Fruit fly (Drosophila melanogaster) whole organism, embryonic: ENCODE data around the gene CG15764.

ENCODE experiments used
- Atf-2 ChIP-seq: fragments of 200-800 bp; sonication (Bioruptor generic); optimal IDR thresholded peaks from 2 replicates; lab custom pipeline; 2016; ENCODE audit warnings: missing biosample characterization, missing genetic modification characterization
- CG10565 ChIP-seq: fragments of 200-800 bp; sonication (Bioruptor generic); optimal IDR thresholded peaks from 3 replicates; lab custom pipeline; 2016; ENCODE audit warnings: missing biosample characterization, mild to moderate bottlenecking, missing genetic modification characterization
- CG10959 ChIP-seq: fragments of 200-800 bp; sonication (Bioruptor generic); IDR thresholded peaks from 2 replicates; pipeline ENCODE4 v1.3.6; 2022; ENCODE audit warnings: missing biosample characterization, missing genetic modification characterization
- CG11456 ChIP-seq: fragments of 200-800 bp; sonication (Bioruptor generic); IDR thresholded peaks from 3 replicates; pipeline ENCODE4 v1.3.6; 2022; ENCODE audit warnings: missing biosample characterization, missing genetic modification characterization
- CG11560 ChIP-seq: fragments of 200-800 bp; sonication (Bioruptor generic); IDR thresholded peaks from 3 replicates; pipeline ENCODE4 v1.3.6; 2022; ENCODE audit warnings: missing biosample characterization, missing genetic modification characterization
- CG17361 ChIP-seq: fragments of 200-800 bp; sonication (Bioruptor generic); IDR thresholded peaks from 3 replicates; pipeline ENCODE4 v1.3.6; 2022; ENCODE audit warnings: missing biosample characterization, missing genetic modification characterization
- CG1792 ChIP-seq: fragments of 200-800 bp; sonication (Bioruptor generic); optimal IDR thresholded peaks from 2 replicates; lab custom pipeline; 2016; ENCODE audit warnings: missing biosample characterization, missing genetic modification characterization
- CG2199 ChIP-seq: fragments of 200-800 bp; sonication (Bioruptor generic); IDR thresholded peaks from 3 replicates; pipeline ENCODE4 v1.3.6; 2022; ENCODE audit warnings: missing biosample characterization, missing genetic modification characterization
- CG30403 ChIP-seq: fragments of 200-800 bp; sonication (Bioruptor generic); optimal IDR thresholded peaks from 3 replicates; lab custom pipeline; 2016; ENCODE audit warnings: missing biosample characterization, missing genetic modification characterization
- CG3407 ChIP-seq: fragments of 200-800 bp; sonication (Bioruptor generic); optimal IDR thresholded peaks from 2 replicates; lab custom pipeline; 2018; ENCODE audit warnings: missing biosample characterization, mild to moderate bottlenecking, missing genetic modification characterization
- CG34224 ChIP-seq: fragments of 200-800 bp; sonication (Bioruptor generic); IDR thresholded peaks from 3 replicates; pipeline ENCODE4 v1.3.6; 2022; ENCODE audit warnings: missing biosample characterization, missing genetic modification characterization; ENCODE audit not compliant: partially characterized antibody
- CG34376 ChIP-seq: fragments of 200-800 bp; sonication (Bioruptor generic); optimal IDR thresholded peaks from 2 replicates; lab custom pipeline; 2018; ENCODE audit warnings: missing biosample characterization, mild to moderate bottlenecking, missing genetic modification characterization
- CG5245 ChIP-seq: fragments of 200-800 bp; sonication (Bioruptor generic); optimal IDR thresholded peaks from 3 replicates; lab custom pipeline; 2016; ENCODE audit warnings: missing biosample characterization, missing genetic modification characterization
- CG6272 ChIP-seq: fragments of 200-800 bp; sonication (Bioruptor generic); IDR thresholded peaks from 2 replicates; pipeline ENCODE4 v1.3.6; 2022; ENCODE audit warnings: missing biosample characterization, missing genetic modification characterization
- CG6689 ChIP-seq: fragments of 200-800 bp; sonication (Bioruptor generic); IDR thresholded peaks from 2 replicates; pipeline ENCODE4 v1.3.6; 2022; ENCODE audit warnings: missing biosample characterization, missing genetic modification characterization
- CG7372 ChIP-seq: fragments of 200-800 bp; sonication (Bioruptor generic); IDR thresholded peaks from 2 replicates; pipeline ENCODE4 v1.3.6; 2022; ENCODE audit warnings: missing biosample characterization, missing genetic modification characterization
- CG7928 ChIP-seq: fragments of 200-800 bp; sonication (Bioruptor generic); optimal IDR thresholded peaks from 2 replicates; lab custom pipeline; 2017; ENCODE audit warnings: missing biosample characterization, mild to moderate bottlenecking, missing genetic modification characterization
- Camta ChIP-seq: fragments of 200-800 bp; sonication (Bioruptor generic); optimal IDR thresholded peaks from 2 replicates; lab custom pipeline; 2016; ENCODE audit warnings: missing biosample characterization, missing genetic modification characterization
- Dip3 ChIP-seq: fragments of 200-800 bp; sonication (Bioruptor generic); optimal IDR thresholded peaks from 3 replicates; lab custom pipeline; 2016; ENCODE audit warnings: missing biosample characterization, missing genetic modification characterization
- Doc3 ChIP-seq: fragments of 200-800 bp; sonication (Bioruptor generic); IDR thresholded peaks from 3 replicates; pipeline ENCODE4 v1.3.6; 2022; ENCODE audit warnings: missing biosample characterization, missing genetic modification characterization; ENCODE audit not compliant: partially characterized antibody
- Dref ChIP-seq: fragments of 200-800 bp; sonication (Bioruptor generic); IDR thresholded peaks from 2 replicates; pipeline ENCODE4 v1.3.6; 2022; ENCODE audit warnings: missing biosample characterization, missing genetic modification characterization
- Elba2 ChIP-seq: fragments of 200-800 bp; sonication (Bioruptor generic); optimal IDR thresholded peaks from 3 replicates; lab custom pipeline; 2016; ENCODE audit warnings: missing biosample characterization, missing genetic modification characterization
- Hr78 ChIP-seq, 2 experiments: fragments of 200-800 bp in 1 of 2; fragments of >200 bp in 1 of 2; sonication (Bioruptor generic) in 1 of 2; optimal IDR thresholded peaks; 2 replicates each; lab custom pipeline; 2017 to 2019; ENCODE audit warnings: missing biosample characterization in 2 of 2, missing genetic modification characterization in 2 of 2, mild to moderate bottlenecking in 1 of 2, moderate library complexity in 1 of 2
- Max ChIP-seq: fragments of 200-800 bp; sonication (Bioruptor generic); optimal IDR thresholded peaks from 2 replicates; lab custom pipeline; 2016; ENCODE audit warnings: missing biosample characterization, mild to moderate bottlenecking, missing genetic modification characterization
- Mes4 ChIP-seq: fragments of 200-800 bp; sonication (Bioruptor generic); optimal IDR thresholded peaks from 2 replicates; lab custom pipeline; 2016; ENCODE audit warnings: missing biosample characterization, missing genetic modification characterization
- Poxn ChIP-seq: fragments of 200-800 bp; sonication (Bioruptor generic); IDR thresholded peaks from 2 replicates; pipeline ENCODE4 v1.3.6; 2022; ENCODE audit warnings: missing biosample characterization, missing genetic modification characterization
- Sox102F ChIP-seq: fragments of 200-800 bp; sonication (Bioruptor generic); optimal IDR thresholded peaks from 2 replicates; lab custom pipeline; 2018; ENCODE audit warnings: missing biosample characterization, mild to moderate bottlenecking, missing genetic modification characterization, moderate library complexity
- Xrp1 ChIP-seq: fragments of 200-800 bp; sonication (Bioruptor generic); IDR thresholded peaks from 2 replicates; pipeline ENCODE4 v1.3.6; 2022; ENCODE audit warnings: missing biosample characterization, missing genetic modification characterization
- caup ChIP-seq: fragments of 200-800 bp; sonication (Bioruptor generic); optimal IDR thresholded peaks from 3 replicates; lab custom pipeline; 2017; ENCODE audit warnings: missing biosample characterization, mild to moderate bottlenecking, missing genetic modification characterization, moderate library complexity; ENCODE audit not compliant: severe bottlenecking
- cg ChIP-seq: fragments of 200-800 bp; sonication (Bioruptor generic); optimal IDR thresholded peaks from 3 replicates; lab custom pipeline; 2019; ENCODE audit warnings: missing biosample characterization, mild to moderate bottlenecking, missing genetic modification characterization, moderate library complexity
- crp ChIP-seq, 2 experiments: fragments of 200-800 bp; sonication (Bioruptor generic); optimal IDR thresholded peaks; 2 replicates in 1 of 2; 3 replicates in 1 of 2; lab custom pipeline; 2017; ENCODE audit warnings: missing biosample characterization in 2 of 2, missing genetic modification characterization in 2 of 2, mild to moderate bottlenecking in 1 of 2, moderate library complexity in 1 of 2
- emc ChIP-seq: fragments of 200-800 bp; sonication (Bioruptor generic); optimal IDR thresholded peaks from 2 replicates; lab custom pipeline; 2016; ENCODE audit warnings: missing biosample characterization, missing genetic modification characterization
- gem ChIP-seq: fragments of 200-800 bp; sonication (Bioruptor generic); optimal IDR thresholded peaks from 2 replicates; lab custom pipeline; 2019; ENCODE audit warnings: missing biosample characterization, mild to moderate bottlenecking, missing genetic modification characterization, moderate library complexity
- gsb ChIP-seq: fragments of 200-800 bp; sonication (Bioruptor generic); IDR thresholded peaks from 2 replicates; pipeline ENCODE4 v1.3.6; 2022; ENCODE audit warnings: missing biosample characterization, missing genetic modification characterization
- hb ChIP-seq: fragments of 200-800 bp; sonication (Bioruptor generic); IDR thresholded peaks from 3 replicates; pipeline ENCODE4 v1.3.6; 2022; ENCODE audit warnings: missing biosample characterization, missing genetic modification characterization; ENCODE audit not compliant: partially characterized antibody
- ind ChIP-seq: fragments of 200-800 bp; sonication (Bioruptor generic); optimal IDR thresholded peaks from 3 replicates; lab custom pipeline; 2016; ENCODE audit warnings: missing biosample characterization, missing genetic modification characterization
- nerfin-1 ChIP-seq: fragments of 200-800 bp; sonication (Bioruptor generic); optimal IDR thresholded peaks from 3 replicates; lab custom pipeline; 2019; ENCODE audit warnings: missing biosample characterization, mild to moderate bottlenecking, missing genetic modification characterization, moderate library complexity
- otp ChIP-seq: fragments of 200-800 bp; sonication (Bioruptor generic); IDR thresholded peaks from 3 replicates; pipeline ENCODE4, ENCODE4 v1.3.6; 2022; ENCODE audit warnings: missing biosample characterization, missing genetic modification characterization
- pum ChIP-seq: fragments of 200-800 bp; sonication (Bioruptor generic); optimal IDR thresholded peaks from 2 replicates; lab custom pipeline; 2016; ENCODE audit warnings: missing biosample characterization, missing genetic modification characterization
- pzg ChIP-seq: fragments of 200-800 bp; sonication (Bioruptor generic); optimal IDR thresholded peaks from 3 replicates; lab custom pipeline; 2018; ENCODE audit warnings: missing biosample characterization, mild to moderate bottlenecking, missing genetic modification characterization, moderate library complexity
- ro ChIP-seq: fragments of 200-800 bp; sonication (Bioruptor generic); IDR thresholded peaks from 2 replicates; pipeline ENCODE4 v1.3.6; 2022; ENCODE audit warnings: missing biosample characterization, missing genetic modification characterization
- ssp ChIP-seq: fragments of 200-800 bp; sonication (Bioruptor generic); IDR thresholded peaks from 2 replicates; pipeline ENCODE4 v1.3.6; 2022; ENCODE audit warnings: missing biosample characterization, missing genetic modification characterization
- stc ChIP-seq: fragments of 200-800 bp; sonication (Bioruptor generic); IDR thresholded peaks from 2 replicates; pipeline ENCODE4 v1.3.6; 2022; ENCODE audit warnings: missing biosample characterization, missing genetic modification characterization
- tap ChIP-seq: fragments of 200-800 bp; optimal IDR thresholded peaks from 3 replicates; lab custom pipeline; 2019; ENCODE audit warnings: missing biosample characterization, mild to moderate bottlenecking, missing genetic modification characterization, moderate library complexity
- tll ChIP-seq, 2 experiments: fragments of 200-800 bp in 1 of 2; fragments of >200 bp in 1 of 2; sonication (Bioruptor generic) in 1 of 2; optimal IDR thresholded peaks; 2 replicates each; lab custom pipeline; 2017 to 2019; ENCODE audit warnings: missing biosample characterization in 2 of 2, missing genetic modification characterization in 2 of 2, mild to moderate bottlenecking in 1 of 2, moderate library complexity in 1 of 2
- ttk ChIP-seq: fragments of 200-800 bp; sonication (Bioruptor generic); IDR thresholded peaks from 2 replicates; pipeline ENCODE4 v2.1.2; 2022; ENCODE audit warnings: missing biosample characterization, missing genetic modification characterization
- usp ChIP-seq: fragments of >200 bp; optimal IDR thresholded peaks from 2 replicates; lab custom pipeline; 2017; ENCODE audit warnings: missing biosample characterization, missing genetic modification characterization
- zfh1 ChIP-seq: fragments of 200-800 bp; sonication (Bioruptor generic); IDR thresholded peaks from 3 replicates; pipeline ENCODE4 v1.3.6; 2022; ENCODE audit warnings: missing biosample characterization, missing genetic modification characterization
- zfh2 ChIP-seq: fragments of 200-800 bp; sonication (Bioruptor generic); optimal IDR thresholded peaks from 2 replicates; lab custom pipeline; 2016; ENCODE audit warnings: missing biosample characterization, missing genetic modification characterization

Gene CG15764

DNA sequence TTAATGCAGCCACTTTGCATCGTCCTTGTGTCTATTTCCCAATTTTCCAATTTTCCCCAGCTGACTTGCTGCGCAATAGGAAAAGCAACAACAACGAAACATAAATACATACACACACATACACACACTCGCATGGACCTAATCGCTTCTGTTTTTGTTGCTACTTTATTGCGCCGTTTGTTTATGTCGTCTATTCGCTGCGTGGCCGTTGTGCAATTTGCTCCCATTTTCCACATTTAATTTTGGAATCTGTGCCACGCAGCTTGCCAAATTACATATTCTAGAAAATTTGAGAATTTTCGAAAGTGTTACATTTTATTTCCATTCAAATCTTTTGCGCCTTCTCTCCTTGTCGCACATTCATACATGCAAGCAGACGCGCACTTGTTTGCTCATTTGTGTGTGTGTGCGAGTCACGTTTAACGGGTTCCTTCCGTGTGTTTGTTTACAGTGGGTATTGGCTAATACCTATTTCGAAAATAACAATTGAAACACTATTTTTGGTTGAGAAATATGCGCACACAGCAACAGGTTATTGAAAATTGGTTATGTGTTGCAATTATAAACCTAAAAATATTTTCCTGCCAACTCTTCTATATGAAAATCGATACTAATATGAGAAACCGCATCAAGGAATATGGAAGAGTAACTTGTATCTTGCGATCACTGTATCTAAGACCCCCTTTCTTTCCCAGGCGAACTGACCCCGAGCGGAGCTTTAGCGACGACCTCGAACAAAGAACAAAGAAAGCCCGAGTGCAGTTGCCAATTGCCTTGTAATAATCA is 11.4 kb downstream of the CG15764 start (continued):
- TF ChIP-seq zfh2 (GFP tag; lab: Kevin White, UChicago) (peak; percentile 47), CG11560 (tag; lab: Robert Waterston, UW) (no peak), ro (no peak), Poxn (GFP tag; lab: Robert Waterston, UW) (no peak), CG30403 (GFP tag; lab: Kevin White, UChicago) (peak; percentile 52), emc (no peak), pzg (GFP tag; lab: Kevin White, UChicago) (no peak), CG10959 (GFP tag; lab: Robert Waterston, UW) (no peak), Elba2 (peak; percentile 99), stc (GFP tag; lab: Robert Waterston, UW) (no peak), Dref (no peak), zfh1 (GFP tag; lab: Robert Waterston, UW) (no peak), CG34376 (GFP tag; lab: Kevin White, UChicago) (peak; percentile 31), CG7928 (GFP tag; lab: Kevin White, UChicago) (no peak), Mes4 (GFP tag; lab: Kevin White, UChicago) (no peak), CG6272 (GFP tag; lab: Robert Waterston, UW) (no peak), CG17361 (GFP tag; lab: Robert Waterston, UW) (peak; percentile 43; the same call in 2 of the 3 replicates), caup (peak; percentile 29), CG7372 (no peak), pum (peak; percentile 19), cg (GFP tag; lab: Kevin White, UChicago) (peak; percentile 95), gem (tag; lab: Kevin White, UChicago) (peak; percentile 71), CG11456 (GFP tag; lab: Robert Waterston, UW) (peak; percentile 33; the same call in 1 of the 3 replicates), Doc3 (no peak), CG6689 (GFP tag; lab: Robert Waterston, UW) (0 out of 2 replicates have a peak, but pooled peaks have one; percentile 39), hb (GFP tag; lab: Robert Waterston, UW) (no peak), Camta (GFP tag; lab: Kevin White, UChicago) (no peak), Dip3 (GFP tag; lab: Kevin White, UChicago) (peak; percentile 29), crp (GFP tag; optimal IDR thresholded peaks at IDR 0.05; lab: Kevin White, UChicago) (no peak), Xrp1 (peak; percentile 65), Hr78 (GFP tag; optimal IDR thresholded peaks at IDR 0.05; lab: Kevin White, UChicago) (peak in 1 of 2 experiments; percentile 65), CG5245 (GFP tag; lab: Kevin White, UChicago) (peak; percentile 11), CG34224 (GFP tag; lab: Robert Waterston, UW) (no peak), CG1792 (GFP tag; lab: Kevin White, UChicago) (peak; percentile 38), Max (GFP tag; lab: Kevin White, UChicago) (peak; percentile 32), ind (peak; percentile 34), tap (tag; lab: Kevin White, UChicago) (no peak), nerfin-1 (tag; lab: Kevin White, UChicago) (peak; percentile 22), Atf-2 (GFP tag; lab: Kevin White, UChicago) (peak; percentile 5), ssp (no peak), CG3407 (GFP tag; lab: Kevin White, UChicago) (no peak), ttk (no peak), CG2199 (GFP tag; lab: Robert Waterston, UW) (no peak), CG10565 (no peak), gsb (GFP tag; lab: Robert Waterston, UW) (peak; percentile 29; the same call in 1 of the 2 replicates), tll (GFP tag; optimal IDR thresholded peaks at IDR 0.05; lab: Kevin White, UChicago) (no peak), usp (GFP tag; lab: Kevin White, UChicago) (no peak), otp (GFP tag; lab: Robert Waterston, UW) (0 out of 3 replicates have a peak, but pooled peaks have one; percentile 13), Sox102F (GFP tag; lab: Kevin White, UChicago) (peak; percentile 52)
